Worm (Caenorhabditis elegans): Measurements from ENCODE around the gene C32A9.1.

DNA sequence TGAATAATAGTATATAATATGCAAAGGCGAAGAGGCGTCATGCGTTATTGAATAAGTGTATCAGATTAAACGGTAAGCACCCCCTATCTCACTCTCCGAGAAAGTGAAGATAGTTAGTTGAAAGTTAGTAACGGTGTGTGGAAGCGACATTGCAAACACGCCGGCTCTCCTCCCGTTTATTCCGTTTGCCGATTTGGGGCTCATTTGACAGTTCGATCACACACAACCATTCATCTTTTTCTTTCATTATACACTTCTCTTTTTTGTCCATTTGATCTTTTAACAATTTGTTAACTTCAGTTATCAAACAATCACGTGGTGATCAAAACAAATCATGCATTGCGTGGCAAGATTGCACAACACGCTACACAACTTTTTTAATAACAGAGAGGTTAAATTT is 19.4 kb upstream of the C32A9.1 start, which contains the start of gene slc-9B.1:
- no peak for TF ChIP-seq elt-3 (tag; optimal IDR thresholded peaks at IDR 0.05)
- TF ChIP-seq nhr-76 (tag; optimal IDR thresholded peaks at IDR 0.05), result no peak
- TF ChIP-seq bed-3 (GFP tag; optimal IDR thresholded peaks at IDR 0.05), result no peak
- TF ChIP-seq snpc-4 (tag; optimal IDR thresholded peaks at IDR 0.05), result no peak
- no peak for TF ChIP-seq unc-62 (GFP tag; optimal IDR thresholded peaks at IDR 0.05)
- no peak for TF ChIP-seq nhr-237 (tag; optimal IDR thresholded peaks at IDR 0.05)
- TF ChIP-seq ces-1 (GFP tag; optimal IDR thresholded peaks at IDR 0.05), result no peak
- TF ChIP-seq hlh-1 (tag; optimal IDR thresholded peaks at IDR 0.05), result no peak
- no peak for TF ChIP-seq blmp-1 (tag; optimal IDR thresholded peaks at IDR 0.05)
- no peak for TF ChIP-seq lin-32 (GFP tag; optimal IDR thresholded peaks at IDR 0.05)
- no peak for TF ChIP-seq ztf-11 (tag; optimal IDR thresholded peaks at IDR 0.05)
- no peak for TF ChIP-seq lin-13 (tag; optimal IDR thresholded peaks at IDR 0.05)
